Worm (Caenorhabditis elegans) whole organism, late embryonic: ENCODE measurements around the gene tpa-1.

Source experiments
- ama-1 ChIP-seq: fragments of 150-350 bp; optimal IDR thresholded peaks from 2 replicates; lab custom pipeline; 2014
- hlh-30 ChIP-seq: sonication (generic microtip); optimal IDR thresholded peaks from 2 replicates; lab custom pipeline; 2017; ENCODE audit warnings: antibody characterized with exemption, missing genetic modification characterization, missing compliant biosample characterization; ENCODE audit not compliant: insufficient read depth

- TF ChIP-seq ama-1 (lab: Kevin White, UChicago) = no peak
- TF ChIP-seq hlh-30 (tag; lab: Kevin White, UChicago) = no peak
Measured at ce11 chrIV:109307-109706, 17.5 kb downstream of the tpa-1 start, which contains the start of gene B0545.4.
